Worm (Caenorhabditis elegans) whole organism, L4 larva: Measurements from ENCODE around the gene gcna-1.
A peak's percentile ranks its signal among the peaks of the same experiment; 100 is the strongest.

Source experiments
- F10B5.3 ChIP-seq: sonication (generic microtip); optimal IDR thresholded peaks from 2 replicates; lab custom pipeline; 2016; ENCODE audit warnings: mild to moderate bottlenecking, missing genetic modification characterization, missing compliant biosample characterization
- Y48G9A.11 ChIP-seq: fragments of 200-800 bp; sonication (Bioruptor generic); IDR thresholded peaks from 2 replicates; pipeline ENCODE4 v1.3.6; 2022; ENCODE audit warnings: missing genetic modification reagents, missing genetic modification characterization, missing compliant biosample characterization
- Y5F2A.4 ChIP-seq: fragments of 200-800 bp; sonication (Bioruptor generic); optimal IDR thresholded peaks from 2 replicates; lab custom pipeline; 2018; ENCODE audit warnings: mild to moderate bottlenecking, missing genetic modification characterization, missing compliant biosample characterization
- aha-1 ChIP-seq: fragments of 150-350 bp; peaks from one replicate; lab custom pipeline; 2014; ENCODE audit warnings: missing biosample characterization, missing genetic modification characterization
- ceh-20 ChIP-seq: fragments of 200-800 bp; sonication (Bioruptor generic); IDR thresholded peaks from 2 replicates; pipeline ENCODE4 v1.3.6; 2022; ENCODE audit warnings: missing genetic modification reagents, missing genetic modification characterization, missing compliant biosample characterization
- ceh-28 ChIP-seq: fragments of 150-350 bp; optimal IDR thresholded peaks from 2 replicates; lab custom pipeline; 2014; ENCODE audit warnings: missing biosample characterization, missing genetic modification reagents, missing genetic modification characterization
- ceh-44 ChIP-seq: fragments of 200-800 bp; sonication (Bioruptor generic); IDR thresholded peaks from 2 replicates; pipeline ENCODE4 v1.3.6; 2022; ENCODE audit warnings: missing genetic modification reagents, missing genetic modification characterization, missing compliant biosample characterization
- ctbp-1 ChIP-seq: fragments of 200-800 bp; sonication (Bioruptor generic); IDR thresholded peaks from 2 replicates; pipeline ENCODE4 v1.3.6; 2022; ENCODE audit warnings: missing genetic modification reagents, missing genetic modification characterization, missing compliant biosample characterization
- daf-19 ChIP-seq: fragments of 200-800 bp; sonication (Bioruptor generic); conservative IDR thresholded peaks from 2 replicates; pipeline ENCODE4 v1.3.6; 2022; ENCODE audit warnings: missing genetic modification characterization, missing compliant biosample characterization
- daf-8 ChIP-seq: fragments of 200-800 bp; sonication (Bioruptor generic); IDR thresholded peaks from 2 replicates; pipeline ENCODE4 v1.3.6; 2022; ENCODE audit warnings: missing genetic modification characterization, missing compliant biosample characterization
- dmd-6 ChIP-seq: fragments of 200-800 bp; sonication (Bioruptor generic); IDR thresholded peaks from 2 replicates; pipeline ENCODE4 v1.3.6; 2022; ENCODE audit warnings: missing genetic modification reagents, missing genetic modification characterization, missing compliant biosample characterization
- egl-27 ChIP-seq: sonication (generic microtip); optimal IDR thresholded peaks from 3 replicates; lab custom pipeline; 2017; ENCODE audit warnings: missing biosample characterization, missing genetic modification reagents, missing genetic modification characterization
- egl-43 ChIP-seq: fragments of 200-800 bp; sonication (Bioruptor generic); IDR thresholded peaks from 2 replicates; pipeline ENCODE4 v1.3.6; 2022; ENCODE audit warnings: missing genetic modification reagents, missing genetic modification characterization, missing compliant biosample characterization
- fkh-10 ChIP-seq: fragments of 150-350 bp; optimal IDR thresholded peaks from 2 replicates; lab custom pipeline; 2014; ENCODE audit warnings: missing biosample characterization, missing genetic modification reagents, missing genetic modification characterization
- hlh-30 ChIP-seq: sonication (generic microtip); optimal IDR thresholded peaks from 2 replicates; lab custom pipeline; 2017; ENCODE audit warnings: antibody characterized with exemption, mild to moderate bottlenecking, missing genetic modification characterization, missing compliant biosample characterization; ENCODE audit not compliant: insufficient read depth
- hmg-1.1 ChIP-seq: fragments of 200-800 bp; sonication (Bioruptor generic); IDR thresholded peaks from 2 replicates; pipeline ENCODE4 v1.3.6; 2022; ENCODE audit warnings: missing genetic modification reagents, missing genetic modification characterization, missing compliant biosample characterization
- jun-1 ChIP-seq: fragments of 150-350 bp; optimal IDR thresholded peaks from 2 replicates; lab custom pipeline; 2014; ENCODE audit warnings: missing biosample characterization, missing genetic modification reagents, missing genetic modification characterization
- lin-29 ChIP-seq: fragments of 200-800 bp; sonication (Bioruptor generic); IDR thresholded peaks from 2 replicates; pipeline ENCODE4 v1.3.6; 2022; ENCODE audit warnings: missing genetic modification reagents, missing genetic modification characterization, missing compliant biosample characterization
- lin-38 ChIP-seq: fragments of 200-800 bp; sonication (Bioruptor generic); IDR thresholded peaks from 2 replicates; pipeline ENCODE4 v1.3.6; 2022; ENCODE audit warnings: missing genetic modification reagents, missing genetic modification characterization, missing compliant biosample characterization
- lsy-2 ChIP-seq, 2 experiments: fragments of 150-350 bp in 1 of 2; sonication (generic microtip) in 1 of 2; optimal IDR thresholded peaks; 2 replicates each; lab custom pipeline; 2014 to 2017; ENCODE audit warnings: missing biosample characterization in 2 of 2, missing genetic modification characterization in 2 of 2
- mdl-1 ChIP-seq, 2 experiments: fragments of 150-350 bp in 1 of 2; sonication (generic microtip) in 1 of 2; optimal IDR thresholded peaks; 2 replicates each; lab custom pipeline; 2014 to 2017; ENCODE audit warnings: missing biosample characterization in 2 of 2, missing genetic modification characterization in 2 of 2
- mdt-29 ChIP-seq: fragments of 200-800 bp; sonication (Bioruptor generic); IDR thresholded peaks from 2 replicates; pipeline ENCODE4 v1.3.6; 2022; ENCODE audit warnings: missing genetic modification reagents, missing genetic modification characterization, missing compliant biosample characterization
- mes-2 ChIP-seq: sonication (generic microtip); optimal IDR thresholded peaks from 2 replicates; lab custom pipeline; 2016; ENCODE audit warnings: missing genotype, mild to moderate bottlenecking, missing genetic modification characterization, missing compliant biosample characterization; ENCODE audit not compliant: poor library complexity, severe bottlenecking
- mxl-3 ChIP-seq: fragments of 200-800 bp; sonication (Bioruptor generic); optimal IDR thresholded peaks from 2 replicates; lab custom pipeline; 2018; ENCODE audit warnings: mild to moderate bottlenecking, missing genetic modification characterization, missing compliant biosample characterization
- nhr-11 ChIP-seq: fragments of 150-350 bp; optimal IDR thresholded peaks from 2 replicates; lab custom pipeline; 2014; ENCODE audit warnings: missing biosample characterization, missing genetic modification characterization
- nhr-28 ChIP-seq: fragments of 150-350 bp; optimal IDR thresholded peaks from 2 replicates; lab custom pipeline; 2014; ENCODE audit warnings: missing biosample characterization, missing genetic modification characterization
- nhr-41 ChIP-seq: fragments of 200-800 bp; sonication (Bioruptor generic); IDR thresholded peaks from 2 replicates; pipeline ENCODE4 v1.3.6; 2022; ENCODE audit warnings: missing genetic modification reagents, missing genetic modification characterization, missing compliant biosample characterization
- nhr-6 ChIP-seq: fragments of 150-350 bp; optimal IDR thresholded peaks from 2 replicates; lab custom pipeline; 2014; ENCODE audit warnings: missing biosample characterization, missing genetic modification characterization
- nhr-77 ChIP-seq: fragments of 150-350 bp; optimal IDR thresholded peaks from 2 replicates; lab custom pipeline; 2014; ENCODE audit warnings: missing biosample characterization, missing genetic modification characterization
- saeg-2 ChIP-seq: fragments of 200-800 bp; sonication (Bioruptor generic); IDR thresholded peaks from 2 replicates; pipeline ENCODE4 v1.3.6; 2022; ENCODE audit warnings: missing genetic modification reagents, missing genetic modification characterization, missing compliant biosample characterization
- set-16 ChIP-seq: fragments of 200-800 bp; sonication (Bioruptor generic); IDR thresholded peaks from 2 replicates; pipeline ENCODE4 v1.3.6; 2022; ENCODE audit warnings: missing genetic modification reagents, missing genetic modification characterization, missing compliant biosample characterization
- spr-3 ChIP-seq: fragments of 200-800 bp; sonication (Bioruptor generic); optimal IDR thresholded peaks from 2 replicates; lab custom pipeline; 2018; ENCODE audit warnings: mild to moderate bottlenecking, missing genetic modification characterization, missing compliant biosample characterization
- tra-1 ChIP-seq: fragments of 200-800 bp; sonication (Bioruptor generic); IDR thresholded peaks from 2 replicates; pipeline ENCODE4 v1.3.6; 2022; ENCODE audit warnings: missing genetic modification reagents, missing genetic modification characterization, missing compliant biosample characterization
- unc-39 ChIP-seq: sonication (generic microtip); optimal IDR thresholded peaks from 2 replicates; lab custom pipeline; 2017; ENCODE audit warnings: missing biosample characterization, missing genetic modification characterization
- unc-62 ChIP-seq, 3 experiments: fragments of 150-350 bp in 1 of 3; sonication (generic microtip); optimal IDR thresholded peaks in 2 of 3; peaks in 1 of 3; 1 replicate in 1 of 3; 2 replicates in 2 of 3; lab custom pipeline; 2014 to 2017; ENCODE audit warnings: missing biosample characterization in 3 of 3, missing genetic modification characterization in 3 of 3, missing genetic modification reagents in 3 of 3, missing genotype in 1 of 3
- vab-7 ChIP-seq: fragments of 200-800 bp; sonication (Bioruptor generic); IDR thresholded peaks from 2 replicates; pipeline ENCODE4 v1.3.6; 2022; ENCODE audit warnings: missing genetic modification reagents, missing genetic modification characterization, missing compliant biosample characterization
- zfp-2 ChIP-seq: sonication (generic microtip); optimal IDR thresholded peaks from 2 replicates; lab custom pipeline; 2016; ENCODE audit warnings: mild to moderate bottlenecking, missing genetic modification characterization, missing compliant biosample characterization
- zip-2 ChIP-seq: fragments of 150-350 bp; optimal IDR thresholded peaks from 2 replicates; lab custom pipeline; 2014; ENCODE audit warnings: missing biosample characterization, missing genetic modification characterization
- ztf-11 ChIP-seq: fragments of 150-350 bp; optimal IDR thresholded peaks from 2 replicates; lab custom pipeline; 2014; ENCODE audit warnings: missing biosample characterization, missing genetic modification characterization

Gene gcna-1

DNA sequence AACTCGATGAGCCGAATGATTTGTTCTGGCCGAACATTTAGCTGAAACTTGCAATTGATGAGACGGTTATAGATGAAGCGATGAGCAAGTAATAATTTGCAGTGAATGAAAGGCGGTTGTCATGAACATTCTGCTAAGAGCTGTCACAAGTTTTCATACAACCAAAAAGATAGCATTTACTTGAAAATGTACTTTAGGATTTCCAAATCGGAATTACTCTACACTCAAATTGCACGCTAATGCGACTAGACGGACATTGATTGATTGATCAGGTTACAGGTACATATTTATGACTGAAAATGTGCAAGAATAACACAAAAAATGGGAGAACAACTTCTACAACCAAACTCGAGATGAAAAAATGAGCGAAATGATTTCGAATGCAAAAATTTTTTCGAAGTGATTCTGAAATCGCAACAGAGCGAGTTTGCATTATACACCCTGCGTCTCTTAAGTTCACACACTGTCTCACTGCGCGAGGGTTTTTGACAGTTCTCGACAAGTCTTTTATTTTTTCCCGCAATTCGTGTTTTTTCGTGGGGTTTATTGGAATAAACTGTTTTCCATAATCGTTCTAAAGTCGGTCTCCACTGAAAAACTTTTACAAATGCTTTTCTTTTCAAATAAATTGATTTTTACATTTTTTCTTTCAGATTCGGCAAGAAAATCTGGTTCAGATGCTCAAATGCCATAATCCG, 10.8 kb upstream of the gcna-1 start, which contains the start of the genes npp-10 and cyk-3 (continued):
- TF ChIP-seq mxl-3 (GFP tag; lab: Kevin White, UChicago): no peak
- TF ChIP-seq, all 104 proteins: peak for 6

- TF ChIP-seq Y48G9A.11 (GFP tag; lab: Robert Waterston, UW) (peak; percentile 77; the same call in 1 of the 2 replicates), lin-38 (peak; percentile 52; the same call in 1 of the 2 replicates), ctbp-1 (GFP tag; lab: Robert Waterston, UW) (0 out of 2 replicates have a peak, but pooled peaks have one; percentile 16), ceh-44 (GFP tag; lab: Robert Waterston, UW) (peak; percentile 31; the same call in 1 of the 2 replicates), mes-2 (peak; percentile 16), hmg-1.1 (GFP tag; lab: Robert Waterston, UW) (peak; percentile 51; the same call in 1 of the 2 replicates), ceh-20 (GFP tag; lab: Robert Waterston, UW) (peak; percentile 15; the same call in 1 of the 2 replicates), egl-43 (0 out of 2 replicates have a peak, but pooled peaks have one; percentile 51), vab-7 (GFP tag; lab: Robert Waterston, UW) (peak; percentile 46)
These were observed 4.1 kb upstream of the gcna-1 start for ce11 chrIII:6013027-6013426.

DNA sequence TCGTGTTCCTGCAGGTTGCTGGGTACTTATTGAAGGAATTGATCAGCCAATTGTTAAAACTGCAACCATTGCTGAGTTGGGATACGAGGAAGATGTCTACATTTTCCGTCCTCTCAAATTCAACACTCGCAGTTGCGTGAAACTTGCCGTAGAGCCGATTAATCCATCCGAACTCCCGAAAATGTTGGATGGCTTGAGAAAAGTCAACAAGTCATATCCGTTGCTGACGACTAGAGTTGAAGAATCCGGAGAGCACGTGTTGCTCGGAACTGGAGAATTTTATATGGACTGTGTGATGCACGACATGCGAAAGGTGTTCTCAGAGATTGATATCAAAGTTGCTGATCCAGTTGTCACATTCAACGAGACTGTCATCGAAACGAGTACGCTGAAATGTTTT, 2.4 kb upstream of the gcna-1 start:
- TF ChIP-seq unc-62 (GFP tag; optimal IDR thresholded peaks at IDR 0.05 in 1 of 2; lab: Kevin White, UChicago): peak in 1 of 2 experiments; percentile 91
- TF ChIP-seq unc-62 (tag; optimal IDR thresholded peaks at IDR 0.05; lab: Kevin White, UChicago): no peak
- TF ChIP-seq Y5F2A.4 (GFP tag; lab: Kevin White, UChicago): no peak
- TF ChIP-seq, all 104 proteins: peak for 1

- peak; percentile 9; the same call in 1 of the 2 replicates for TF ChIP-seq dmd-6 (GFP tag; lab: Robert Waterston, UW)
- TF ChIP-seq lin-29 (GFP tag; lab: Robert Waterston, UW): no peak
- no peak for TF ChIP-seq nhr-77
- no peak for TF ChIP-seq mdt-29 (GFP tag; lab: Robert Waterston, UW)
- TF ChIP-seq daf-8: no peak
These were observed 2.4 kb downstream of the gcna-1 start for ce11 chrIII:6006453-6006852.

ce11 chrIII:6002024-6002423, 6.9 kb downstream of the gcna-1 start:
- TF ChIP-seq F10B5.3: no peak
- TF ChIP-seq ceh-44 (GFP tag; lab: Robert Waterston, UW): no peak
- no peak for TF ChIP-seq daf-8
- TF ChIP-seq mdl-1 (tag; optimal IDR thresholded peaks at IDR 0.05; lab: Kevin White, UChicago): no peak
- TF ChIP-seq aha-1: peak; percentile 96
- TF ChIP-seq daf-19 (GFP tag; lab: Robert Waterston, UW): no peak
- peak in 1 of 2 experiments; percentile 39 for TF ChIP-seq unc-62 (GFP tag; optimal IDR thresholded peaks at IDR 0.05 in 1 of 2; lab: Kevin White, UChicago)
- no peak for TF ChIP-seq unc-62 (tag; optimal IDR thresholded peaks at IDR 0.05; lab: Kevin White, UChicago)

DNA sequence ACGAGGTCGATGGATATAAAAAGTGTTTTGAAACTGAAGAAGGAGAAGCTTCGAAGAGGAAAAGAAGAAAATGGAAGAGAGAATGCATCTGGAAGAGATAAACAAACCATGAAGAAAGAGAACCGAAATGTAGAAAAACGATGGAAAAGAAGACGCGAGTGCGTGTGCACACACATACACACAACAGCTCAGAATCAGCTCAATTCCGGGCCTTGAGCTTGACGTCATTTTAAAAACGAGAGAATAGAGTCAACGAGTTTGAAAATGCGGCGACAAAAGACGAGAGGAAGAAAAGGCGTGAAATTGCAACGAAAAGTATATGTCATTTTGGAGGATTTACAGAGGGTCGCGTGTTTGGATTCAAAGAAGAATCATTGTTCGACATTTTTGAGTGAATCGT, 9.3 kb downstream of the gcna-1 start:
- TF ChIP-seq spr-3 (GFP tag; lab: Kevin White, UChicago) (no peak), nhr-11 (tag; lab: Kevin White, UChicago) (no peak), ztf-11 (no peak), aha-1 (peak; percentile 99), jun-1 (no peak), nhr-28 (tag; lab: Kevin White, UChicago) (no peak), lsy-2 (tag; optimal IDR thresholded peaks at IDR 0.05; lab: Kevin White, UChicago) (peak in 1 of 2 experiments; percentile 46), egl-27 (tag; lab: Kevin White, UChicago) (no peak), saeg-2 (no peak), ceh-28 (tag; lab: Kevin White, UChicago) (no peak), unc-39 (peak; percentile 33), ctbp-1 (GFP tag; lab: Robert Waterston, UW) (peak; percentile 70; the same call in 1 of the 2 replicates), nhr-41 (no peak), zip-2 (no peak), tra-1 (GFP tag; lab: Robert Waterston, UW) (no peak), zfp-2 (tag; lab: Kevin White, UChicago) (no peak), hlh-30 (peak; percentile 46), set-16 (GFP tag; lab: Robert Waterston, UW) (no peak), fkh-10 (GFP tag; lab: Kevin White, UChicago) (no peak), egl-43 (no peak), nhr-6 (tag; lab: Kevin White, UChicago) (no peak), vab-7 (GFP tag; lab: Robert Waterston, UW) (no peak)
